Worm (Caenorhabditis elegans): Measurements from ENCODE around the gene Y57A10A.5.
"Not testable (repeated sequence)": the region's sequence is repeated elsewhere in the genome, so short reads cannot be mapped to it uniquely, and the experiment has no call there.

- TF ChIP-seq nhr-11 (tag; optimal IDR thresholded peaks at IDR 0.05); lin-15B (tag; optimal IDR thresholded peaks at IDR 0.05); nfya-1 (tag; optimal IDR thresholded peaks at IDR 0.05; ENCODE audit: insufficient read depth): not testable (repeated sequence)
Measured at ce11 chrII:12154186-12154585, at the start of gene Y57A10A.5.
